Fruit fly (Drosophila melanogaster): ENCODE results near the gene Pgant5.

Pgant5 gene

DNA sequence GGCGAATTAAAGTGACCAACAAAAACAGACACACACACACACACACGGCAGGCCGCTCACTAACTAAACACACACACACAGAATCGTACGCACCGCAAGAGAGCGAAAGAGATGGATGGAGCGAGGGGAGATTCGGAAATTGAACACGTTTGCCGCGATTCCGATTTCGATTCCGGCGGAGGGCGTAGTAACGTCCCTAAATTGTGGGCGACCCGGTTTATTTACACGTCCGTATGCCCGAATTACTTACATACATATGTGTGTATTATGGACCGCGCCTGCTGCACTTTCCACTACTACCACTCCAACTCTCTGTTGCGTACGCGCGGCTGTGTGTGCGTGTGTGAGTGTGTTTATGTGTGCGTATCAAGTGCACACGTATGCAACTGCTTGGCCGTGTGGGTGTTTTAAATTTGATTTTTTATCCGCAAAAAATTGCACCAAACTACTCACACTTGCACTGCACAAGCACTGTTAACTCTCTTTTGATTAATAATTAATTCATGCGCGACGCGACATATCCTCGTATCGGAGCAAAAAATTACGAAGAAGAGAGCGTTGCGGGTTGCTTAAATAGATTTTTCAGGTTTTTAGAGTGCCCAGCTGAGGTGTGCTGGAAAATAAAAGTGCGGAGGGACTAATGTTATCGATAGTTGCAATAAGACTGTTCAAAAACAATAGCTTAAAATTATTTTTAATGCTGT lies at the start of gene Pgant5 (continued):
- peak; percentile 98 for TF ChIP-seq hkb (optimal IDR thresholded peaks at IDR 0.05)
- no peak for TF ChIP-seq hkb (GFP tag; IDR thresholded peaks at IDR 0.05)
- no peak for TF ChIP-seq CTCF (GFP tag; optimal IDR thresholded peaks at IDR 0.05)
- TF ChIP-seq vvl (GFP tag; IDR thresholded peaks at IDR 0.05) = peak; percentile 73; the same call in 1 of the 2 replicates
- no peak for TF ChIP-seq emc (GFP tag; optimal IDR thresholded peaks at IDR 0.05)
- TF ChIP-seq rib (GFP tag; IDR thresholded peaks at IDR 0.05) = no peak
- TF ChIP-seq CG31441 (GFP tag; IDR thresholded peaks at IDR 0.05) = no peak
- TF ChIP-seq CG42726 (GFP tag; IDR thresholded peaks at IDR 0.05; ENCODE audit: partially characterized antibody) = 0 out of 2 replicates have a peak, but pooled peaks have one; percentile 35
- peak; percentile 50 for TF ChIP-seq CG7745 (tag; optimal IDR thresholded peaks at IDR 0.05)
- no peak for TF ChIP-seq CG11723 (GFP tag; optimal IDR thresholded peaks at IDR 0.05)
- TF ChIP-seq CG6813 (GFP tag; optimal IDR thresholded peaks at IDR 0.05) = no peak
- TF ChIP-seq CkIIα-i1 (GFP tag; IDR thresholded peaks at IDR 0.05) = no peak
- no peak for TF ChIP-seq al (GFP tag; IDR thresholded peaks at IDR 0.05)
- 0 out of 4 replicates have a peak, but pooled peaks have one; percentile 79 for TF ChIP-seq chinmo (GFP tag; IDR thresholded peaks at IDR 0.05; ENCODE audit: partially characterized antibody)
- TF ChIP-seq seq (GFP tag; IDR thresholded peaks at IDR 0.05) = 0 out of 2 replicates have a peak, but pooled peaks have one; percentile 15
- no peak for TF ChIP-seq corto (GFP tag; optimal IDR thresholded peaks at IDR 0.05)
- no peak for TF ChIP-seq Dip2 (GFP tag; IDR thresholded peaks at IDR 0.05)
- peak; percentile 31; the same call in 1 of the 3 replicates for TF ChIP-seq Dbx (GFP tag; IDR thresholded peaks at IDR 0.05)
- no peak; the same call in 1 of the 2 replicates for TF ChIP-seq chm (GFP tag; IDR thresholded peaks at IDR 0.05)
- TF ChIP-seq CG9215 (GFP tag; IDR thresholded peaks at IDR 0.05) = no peak
- peak; percentile 77 for TF ChIP-seq CG1832 (GFP tag; optimal IDR thresholded peaks at IDR 0.05)
- TF ChIP-seq CG12391 (tag; optimal IDR thresholded peaks at IDR 0.05) = peak; percentile 47
- no peak for TF ChIP-seq Lim3 (GFP tag; IDR thresholded peaks at IDR 0.05)
- peak; percentile 67 for TF ChIP-seq Fer1 (GFP tag; optimal IDR thresholded peaks at IDR 0.05)
- TF ChIP-seq CG11695 (GFP tag; IDR thresholded peaks at IDR 0.05) = no peak
- peak; percentile 20; the same call in 1 of the 2 replicates for TF ChIP-seq inv (GFP tag; IDR thresholded peaks at IDR 0.05; ENCODE audit: partially characterized antibody)
- no peak for TF ChIP-seq Six4 (GFP tag; optimal IDR thresholded peaks at IDR 0.05)
- no peak for TF ChIP-seq CG8089 (GFP tag; optimal IDR thresholded peaks at IDR 0.05)
- TF ChIP-seq CG6791 (GFP tag; IDR thresholded peaks at IDR 0.05; ENCODE audit: partially characterized antibody) = no peak
- TF ChIP-seq CG11696 (GFP tag; IDR thresholded peaks at IDR 0.05) = no peak
- TF ChIP-seq Hey (tag; optimal IDR thresholded peaks at IDR 0.05) = no peak
- peak; percentile 73 for TF ChIP-seq Nf-YC (tag; optimal IDR thresholded peaks at IDR 0.05)
- peak; percentile 45 for TF ChIP-seq cwo (GFP tag; optimal IDR thresholded peaks at IDR 0.05)
- TF ChIP-seq PHDP (tag; optimal IDR thresholded peaks at IDR 0.05) = no peak
- peak; percentile 20 for TF ChIP-seq dm (GFP tag; optimal IDR thresholded peaks at IDR 0.05)
- no peak for TF ChIP-seq CG4730 (GFP tag; IDR thresholded peaks at IDR 0.05)
- TF ChIP-seq bcd (GFP tag; optimal IDR thresholded peaks at IDR 0.05) = no peak
- no peak for TF ChIP-seq CG3847 (GFP tag; IDR thresholded peaks at IDR 0.05)
- TF ChIP-seq zen2 (GFP tag; IDR thresholded peaks at IDR 0.05; ENCODE audit: partially characterized antibody) = peak; percentile 36; the same call in 1 of the 3 replicates
- TF ChIP-seq schlank (tag; optimal IDR thresholded peaks at IDR 0.05) = no peak
- peak; percentile 61; the same call in 1 of the 3 replicates for TF ChIP-seq CG14860 (GFP tag; IDR thresholded peaks at IDR 0.05; ENCODE audit: partially characterized antibody)
- peak; percentile 43 for TF ChIP-seq abd-A (tag; optimal IDR thresholded peaks at IDR 0.05)
- TF ChIP-seq klu (GFP tag; IDR thresholded peaks at IDR 0.05) = 0 out of 2 replicates have a peak, but pooled peaks have one; percentile 12
- TF ChIP-seq Hsf (GFP tag; optimal IDR thresholded peaks at IDR 0.05) = no peak
- TF ChIP-seq CG13775 (GFP tag; optimal IDR thresholded peaks at IDR 0.05) = no peak
- no peak for TF ChIP-seq D19B (GFP tag; optimal IDR thresholded peaks at IDR 0.05)
- 0 out of 3 replicates have a peak, but pooled peaks have one; percentile 40 for TF ChIP-seq CG34422 (GFP tag; IDR thresholded peaks at IDR 0.05)
- TF ChIP-seq nerfin-1 (tag; optimal IDR thresholded peaks at IDR 0.05) = no peak
- peak in 1 of 3 experiments; percentile 47 for TF ChIP-seq Stat92E (GFP tag; optimal IDR thresholded peaks at IDR 0.05)
